Worm (Caenorhabditis elegans) whole organism, young adult: ENCODE data around the gene Y38H6C.9.

Source experiments
- B0019.2 ChIP-seq: fragments of 200-800 bp; sonication (Bioruptor generic); conservative IDR thresholded peaks from 2 replicates; pipeline ENCODE4 v1.3.6; 2022; ENCODE audit warnings: missing genetic modification reagents, missing genetic modification characterization, missing compliant biosample characterization
- C17E4.6 ChIP-seq: fragments of 200-800 bp; sonication (Bioruptor generic); IDR thresholded peaks from 2 replicates; pipeline ENCODE4 v1.3.6; 2022; ENCODE audit warnings: missing genetic modification reagents, missing genetic modification characterization, missing compliant biosample characterization
- D2030.7 ChIP-seq: fragments of 200-800 bp; sonication (Bioruptor generic); IDR thresholded peaks from 2 replicates; pipeline ENCODE4 v1.3.6; 2022; ENCODE audit warnings: missing genetic modification reagents, missing genetic modification characterization, missing compliant biosample characterization
- F52B5.7 ChIP-seq: sonication (generic microtip); optimal IDR thresholded peaks from 2 replicates; lab custom pipeline; 2016; ENCODE audit warnings: mild to moderate bottlenecking, missing genetic modification characterization, missing compliant biosample characterization
- Y53F4B.3 ChIP-seq: fragments of 200-800 bp; sonication (Bioruptor generic); IDR thresholded peaks from 2 replicates; pipeline ENCODE4 v1.3.6; 2022; ENCODE audit warnings: missing genetic modification reagents, missing genetic modification characterization, missing compliant biosample characterization
- Y79H2A.3 ChIP-seq: fragments of 200-800 bp; sonication (Bioruptor generic); conservative IDR thresholded peaks from 2 replicates; pipeline ENCODE4 v1.3.6; 2022; ENCODE audit warnings: missing genetic modification reagents, missing genetic modification characterization, missing compliant biosample characterization
- ZK185.1 ChIP-seq: sonication (generic microtip); optimal IDR thresholded peaks from 2 replicates; lab custom pipeline; 2016; ENCODE audit warnings: mild to moderate bottlenecking, missing genetic modification characterization, missing compliant biosample characterization; ENCODE audit not compliant: poor library complexity, severe bottlenecking
- akir-1 ChIP-seq: fragments of 200-800 bp; sonication (Bioruptor generic); optimal IDR thresholded peaks from 2 replicates; lab custom pipeline; 2018; ENCODE audit warnings: mild to moderate bottlenecking, missing genetic modification characterization, moderate library complexity, missing compliant biosample characterization
- aptf-3 ChIP-seq: fragments of 200-800 bp; sonication (Bioruptor generic); IDR thresholded peaks from 2 replicates; pipeline ENCODE4 v1.3.6; 2022; ENCODE audit warnings: missing genetic modification characterization, missing compliant biosample characterization
- atf-7 ChIP-seq: sonication (generic microtip); optimal IDR thresholded peaks from 2 replicates; lab custom pipeline; 2017; ENCODE audit warnings: mild to moderate bottlenecking, missing genetic modification characterization, missing compliant biosample characterization
- attf-6 ChIP-seq: fragments of 200-800 bp; sonication (Bioruptor generic); IDR thresholded peaks from 2 replicates; pipeline ENCODE4 v1.3.6; 2022; ENCODE audit warnings: missing genetic modification reagents, missing genetic modification characterization, missing compliant biosample characterization
- bed-2 ChIP-seq: fragments of 200-800 bp; sonication (Bioruptor generic); IDR thresholded peaks from 2 replicates; pipeline ENCODE4 v1.3.6; 2022; ENCODE audit warnings: missing genetic modification reagents, missing genetic modification characterization, missing compliant biosample characterization
- ceh-27 ChIP-seq: fragments of 200-800 bp; sonication (Bioruptor generic); optimal IDR thresholded peaks from 2 replicates; lab custom pipeline; 2018; ENCODE audit warnings: mild to moderate bottlenecking, missing genetic modification characterization, moderate library complexity, missing compliant biosample characterization
- dox-1 ChIP-seq: fragments of 200-800 bp; sonication (Bioruptor generic); IDR thresholded peaks from 2 replicates; pipeline ENCODE4 v1.3.6; 2022; ENCODE audit warnings: missing genetic modification reagents, missing genetic modification characterization, missing compliant biosample characterization
- efl-1 ChIP-seq: fragments of 150-350 bp; optimal IDR thresholded peaks from 2 replicates; lab custom pipeline; 2014; ENCODE audit warnings: missing biosample characterization, missing genetic modification reagents, missing genetic modification characterization
- ekl-4 ChIP-seq: fragments of 200-800 bp; sonication (Bioruptor generic); IDR thresholded peaks from 2 replicates; pipeline ENCODE4 v1.3.6; 2022; ENCODE audit warnings: missing genetic modification reagents, missing genetic modification characterization, missing compliant biosample characterization
- ets-4 ChIP-seq: fragments of 200-800 bp; sonication (Bioruptor generic); optimal IDR thresholded peaks from 2 replicates; lab custom pipeline; 2018; ENCODE audit warnings: mild to moderate bottlenecking, missing genetic modification characterization, missing compliant biosample characterization
- hmg-20 ChIP-seq: fragments of 200-800 bp; sonication (Bioruptor generic); IDR thresholded peaks from 2 replicates; pipeline ENCODE4 v1.3.6; 2022; ENCODE audit warnings: missing genetic modification reagents, missing genetic modification characterization, missing compliant biosample characterization
- lin-26 ChIP-seq: fragments of 200-800 bp; sonication (Bioruptor generic); IDR thresholded peaks from 2 replicates; pipeline ENCODE4 v1.3.6; 2022; ENCODE audit warnings: missing genetic modification reagents, missing genetic modification characterization, missing compliant biosample characterization
- lin-35 ChIP-seq, 3 experiments: fragments of 150-350 bp in 2 of 3; sonication (generic microtip) in 1 of 3; optimal IDR thresholded peaks; 2 replicates each; lab custom pipeline; 2014 to 2018; ENCODE audit warnings: missing biosample characterization in 3 of 3, missing genetic modification characterization in 3 of 3, missing genetic modification reagents in 3 of 3
- lin-40 ChIP-seq: sonication (generic microtip); optimal IDR thresholded peaks from 2 replicates; lab custom pipeline; 2016; ENCODE audit warnings: missing genetic modification characterization, mild to moderate bottlenecking, missing compliant biosample characterization, missing genotype, missing genetic modification reagents
- lin-54 ChIP-seq: fragments of 200-800 bp; sonication (Bioruptor generic); optimal IDR thresholded peaks from 2 replicates; lab custom pipeline; 2018; ENCODE audit warnings: mild to moderate bottlenecking, missing genetic modification characterization, missing compliant biosample characterization
- lir-1 ChIP-seq: fragments of 200-800 bp; sonication (Bioruptor generic); conservative IDR thresholded peaks from 2 replicates; pipeline ENCODE4 v1.3.6; 2022; ENCODE audit warnings: missing genetic modification reagents, missing genetic modification characterization, missing compliant biosample characterization
- lsl-1 ChIP-seq: fragments of 200-800 bp; sonication (Bioruptor generic); optimal IDR thresholded peaks from 2 replicates; lab custom pipeline; 2018; ENCODE audit warnings: mild to moderate bottlenecking, missing genetic modification characterization, moderate library complexity, missing compliant biosample characterization
- nfyb-1 ChIP-seq: fragments of 200-800 bp; sonication (Bioruptor generic); IDR thresholded peaks from 2 replicates; pipeline ENCODE4 v1.3.6; 2022; ENCODE audit warnings: missing genetic modification reagents, missing genetic modification characterization, missing compliant biosample characterization
- nhr-120 ChIP-seq: fragments of 200-800 bp; sonication (Bioruptor generic); IDR thresholded peaks from 2 replicates; pipeline ENCODE4 v1.3.6; 2022; ENCODE audit warnings: missing genetic modification characterization, missing compliant biosample characterization
- nhr-80 ChIP-seq: sonication (generic microtip); optimal IDR thresholded peaks from 2 replicates; lab custom pipeline; 2016; ENCODE audit warnings: missing genetic modification characterization, missing compliant biosample characterization
- nhr-90 ChIP-seq: sonication (generic microtip); optimal IDR thresholded peaks from 2 replicates; lab custom pipeline; 2016; ENCODE audit warnings: missing genotype, mild to moderate bottlenecking, missing genetic modification characterization, missing compliant biosample characterization
- rec-8 ChIP-seq, 2 experiments: sonication (generic microtip); optimal IDR thresholded peaks; 2 replicates each; lab custom pipeline; 2016; ENCODE audit warnings: mild to moderate bottlenecking in 2 of 2, missing genetic modification characterization in 2 of 2, missing genetic modification reagents in 2 of 2, missing genotype in 2 of 2, missing biosample characterization in 1 of 2, missing compliant biosample characterization in 1 of 2, moderate library complexity in 1 of 2
- snpc-1.3 ChIP-seq: sonication (generic microtip); optimal IDR thresholded peaks from 2 replicates; lab custom pipeline; 2017; ENCODE audit warnings: missing genetic modification characterization, mild to moderate bottlenecking, missing compliant biosample characterization, antibody characterized with exemption, moderate library complexity, missing genotype, missing genetic modification reagents; ENCODE audit not compliant: insufficient read depth
- snpc-3.4 ChIP-seq: sonication (generic microtip); optimal IDR thresholded peaks from 2 replicates; lab custom pipeline; 2017; ENCODE audit warnings: missing genetic modification characterization, mild to moderate bottlenecking, missing compliant biosample characterization, antibody characterized with exemption, moderate library complexity, missing genotype, missing genetic modification reagents
- somi-1 ChIP-seq: fragments of 200-800 bp; sonication (Bioruptor generic); optimal IDR thresholded peaks from 2 replicates; lab custom pipeline; 2018; ENCODE audit warnings: mild to moderate bottlenecking, missing genetic modification characterization, missing compliant biosample characterization
- xnd-1 ChIP-seq: sonication (generic microtip); optimal IDR thresholded peaks from 2 replicates; lab custom pipeline; 2016; ENCODE audit warnings: missing genotype, missing genetic modification reagents, missing genetic modification characterization, missing compliant biosample characterization
- zfh-2 ChIP-seq: fragments of 200-800 bp; sonication (Bioruptor generic); conservative IDR thresholded peaks from 2 replicates; pipeline ENCODE4 v1.3.6; 2022; ENCODE audit warnings: missing genetic modification reagents, missing genetic modification characterization, missing compliant biosample characterization

Gene Y38H6C.9

DNA sequence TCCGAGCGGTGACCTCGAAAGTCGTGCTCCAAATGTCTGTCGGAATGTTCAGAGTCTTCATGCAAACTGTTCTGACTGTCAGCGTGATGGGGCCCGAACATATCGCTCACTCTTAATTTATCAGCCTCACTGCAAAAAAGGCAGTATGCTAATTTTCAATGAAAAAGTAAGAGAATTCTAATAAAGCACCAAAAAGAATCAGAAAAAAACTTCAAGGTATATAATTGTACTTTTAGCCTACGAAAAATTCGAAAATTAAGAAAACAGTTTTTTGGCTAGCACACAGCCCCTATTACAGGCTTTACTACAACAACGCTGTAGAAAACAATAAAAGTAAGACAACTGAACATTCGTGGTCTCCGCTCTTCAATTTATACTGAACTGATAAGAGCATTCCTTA is 39.7 kb upstream of the Y38H6C.9 start, which contains the start of gene F26F2.1:
F26F2.1 (minus strand) TSS at position 101 of the 400 bp plus-strand sequence.
- TF ChIP-seq ceh-27 (no peak), zfh-2 (no peak), D2030.7 (no peak), nhr-120 (no peak), snpc-3.4 (no peak), lsl-1 (GFP tag; lab: Kevin White, UChicago) (no peak), aptf-3 (GFP tag; lab: Robert Waterston, UW) (no peak)

DNA sequence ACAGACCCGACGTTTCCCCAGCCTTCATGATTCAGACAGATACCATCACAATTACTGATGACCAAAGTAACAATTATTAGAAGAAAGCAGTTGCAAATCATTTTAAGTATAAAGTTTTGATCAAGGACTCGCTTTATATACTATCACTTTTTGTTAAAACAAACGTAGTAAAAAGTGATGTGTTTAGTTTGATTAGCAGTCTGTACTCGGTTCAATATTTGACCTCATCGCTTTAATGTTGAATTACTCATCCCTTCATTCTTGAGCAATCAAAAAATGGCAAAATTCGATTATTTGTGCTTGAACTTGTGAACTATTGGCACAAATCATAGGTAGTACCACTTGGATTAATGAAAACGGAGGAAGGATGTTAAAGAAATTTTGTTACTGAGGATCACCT is 36.2 kb upstream of the Y38H6C.9 start, which contains the start of gene abf-4:
abf-4 (minus strand) TSS at position 101 of the 400 bp plus-strand sequence.
- no peak for TF ChIP-seq Y79H2A.3 (GFP tag; lab: Robert Waterston, UW)

DNA sequence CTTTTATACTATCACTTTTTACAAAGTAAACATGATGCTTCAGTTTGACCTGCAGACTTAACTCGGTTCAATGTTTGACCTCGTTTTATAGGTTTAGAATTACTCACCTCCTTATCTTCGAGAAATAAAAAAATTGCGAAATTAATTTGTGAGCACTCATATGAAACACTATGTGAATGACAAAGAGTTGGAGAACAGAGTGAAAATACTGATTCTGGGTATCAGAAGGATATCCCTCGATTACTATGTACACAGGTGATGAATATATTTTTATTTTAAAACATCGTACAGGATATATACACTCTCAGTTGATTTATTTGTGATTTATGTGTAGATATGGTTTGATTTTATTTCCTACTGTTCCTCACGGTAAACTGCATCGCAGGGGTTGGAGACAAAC is 34.2 kb upstream of the Y38H6C.9 start, which contains the start of gene Y38H6C.23:
Y38H6C.23 (minus strand) TSS at position 101 of the 400 bp plus-strand sequence.
- TF ChIP-seq hmg-20 (GFP tag; lab: Robert Waterston, UW) (no peak), ets-4 (no peak), dox-1 (GFP tag; lab: Robert Waterston, UW) (no peak), nhr-80 (tag; lab: Kevin White, UChicago) (peak; percentile 2), akir-1 (no peak), attf-6 (GFP tag; lab: Robert Waterston, UW) (no peak), C17E4.6 (no peak)

DNA sequence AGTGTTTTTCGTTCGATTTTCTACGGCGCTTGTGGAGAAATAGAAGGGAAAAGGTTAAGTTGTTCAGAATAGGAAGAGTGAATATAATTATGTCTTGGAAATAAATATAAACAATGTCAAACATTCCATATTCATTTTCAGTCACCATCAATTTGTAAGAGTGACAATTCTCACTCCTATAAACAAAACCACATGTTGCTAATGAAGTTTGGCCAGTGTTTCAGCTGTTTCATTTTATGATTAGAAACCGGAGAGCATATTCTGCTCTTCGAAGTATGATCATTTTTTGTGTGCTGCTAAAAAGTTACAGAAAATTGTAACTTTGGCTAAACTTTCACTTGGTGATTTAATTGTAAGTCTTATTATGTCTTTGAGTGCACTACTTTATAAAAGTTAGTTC is 33.0 kb upstream of the Y38H6C.9 start, which contains the start of gene Y38H6C.21:
Y38H6C.21 (minus strand) TSS at position 148 of the 400 bp plus-strand sequence.
- TF ChIP-seq nhr-80 (tag; lab: Kevin White, UChicago): peak; percentile 24
- TF ChIP-seq efl-1 (GFP tag; lab: Kevin White, UChicago): no peak

DNA sequence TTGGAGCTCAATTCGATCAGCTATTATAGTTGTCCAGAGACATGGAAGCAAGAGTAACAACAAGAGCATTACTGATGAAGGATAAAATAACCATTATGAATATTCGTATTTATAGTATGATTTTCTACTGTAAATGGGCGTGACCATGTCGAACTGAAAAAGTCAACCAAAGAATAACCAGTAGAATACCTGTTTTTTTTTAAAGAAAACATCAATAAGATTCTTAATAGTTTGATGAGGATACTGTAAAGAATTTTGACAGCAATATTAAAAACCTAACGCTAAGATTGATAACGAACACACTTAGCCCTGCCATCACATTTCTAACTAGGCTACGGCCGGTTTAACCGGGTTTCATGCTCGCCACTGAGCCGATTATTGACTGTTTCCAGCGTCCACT is 30.9 kb upstream of the Y38H6C.9 start, which contains the start of gene vmo-1:
vmo-1 (minus strand) TSS at position 101 of the 400 bp plus-strand sequence.
- TF ChIP-seq bed-2 (GFP tag; lab: Robert Waterston, UW): no peak

DNA sequence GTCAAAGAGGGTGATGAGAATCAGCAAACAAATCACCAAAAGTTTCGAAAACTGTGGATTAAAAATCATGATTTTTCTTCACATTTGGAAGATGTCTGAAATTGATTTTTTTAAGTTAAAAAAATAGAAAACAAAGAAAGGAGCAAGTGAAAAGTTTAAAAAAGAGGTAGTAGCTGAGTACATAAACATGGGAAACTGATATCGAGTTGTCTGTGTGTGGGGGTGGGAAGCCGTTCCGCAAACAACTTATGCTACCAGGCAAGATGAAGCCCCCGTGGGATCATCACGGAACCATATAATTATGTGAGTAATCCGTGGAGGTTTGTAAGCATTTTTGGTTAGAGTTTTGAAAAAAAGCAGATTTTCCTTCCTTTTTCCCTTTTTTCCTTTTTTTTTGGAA is 29.0 kb upstream of the Y38H6C.9 start, which contains the start of gene Y38H6C.20:
Y38H6C.20 (minus strand) TSS at position 101 of the 400 bp plus-strand sequence.
- no peak for TF ChIP-seq bed-2 (GFP tag; lab: Robert Waterston, UW)
- TF ChIP-seq lin-54 (GFP tag; lab: Kevin White, UChicago): no peak
- TF ChIP-seq B0019.2: no peak
- TF ChIP-seq snpc-1.3 (tag; lab: Kevin White, UChicago): no peak
- no peak for TF ChIP-seq ZK185.1 (tag; lab: Kevin White, UChicago)
- no peak for TF ChIP-seq atf-7 (tag; lab: Kevin White, UChicago)
- TF ChIP-seq lin-40 (tag; lab: Kevin White, UChicago): no peak
- no peak for TF ChIP-seq nfyb-1 (GFP tag; lab: Robert Waterston, UW)

DNA sequence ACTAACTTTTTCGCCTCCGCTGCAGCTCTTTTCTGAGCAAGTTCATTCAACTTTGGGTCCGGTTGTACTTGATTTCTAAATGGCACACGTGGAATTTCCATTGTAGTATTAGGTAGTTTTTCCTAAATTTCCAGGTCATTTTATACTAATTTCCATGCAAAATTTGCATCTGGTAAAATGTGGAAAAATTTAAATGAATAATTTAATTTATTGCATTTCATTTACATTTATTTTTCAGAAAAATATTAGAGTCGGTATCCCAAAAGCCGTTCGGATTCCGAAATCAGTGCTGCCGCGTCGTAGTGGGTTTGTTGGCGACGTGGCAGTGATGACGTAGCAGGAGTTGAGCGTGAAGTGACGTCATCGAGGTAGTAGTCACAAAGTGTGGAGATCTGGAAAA is 25.0 kb upstream of the Y38H6C.9 start, which contains the start of gene Y38H6C.18:
Y38H6C.18 (minus strand) TSS at position 101 of the 400 bp plus-strand sequence.
- TF ChIP-seq lin-26 (no peak), xnd-1 (tag; lab: Kevin White, UChicago) (no peak), ZK185.1 (tag; lab: Kevin White, UChicago) (no peak), lir-1 (GFP tag; lab: Robert Waterston, UW) (no peak), Y53F4B.3 (no peak), attf-6 (GFP tag; lab: Robert Waterston, UW) (no peak), nhr-90 (no peak), lin-35 (GFP tag; optimal IDR thresholded peaks at IDR 0.05; lab: Kevin White, UChicago) (no peak), somi-1 (GFP tag; lab: Kevin White, UChicago) (no peak), ekl-4 (GFP tag; lab: Robert Waterston, UW) (no peak), rec-8 (tag; optimal IDR thresholded peaks at IDR 0.05; lab: Kevin White, UChicago) (no peak), F52B5.7 (tag; lab: Kevin White, UChicago) (no peak)
- TF ChIP-seq, all 124 proteins: peak for 0
